Worm (Caenorhabditis elegans): ENCODE measurements around the gene comt-4.

The comt-4 gene

ce11 chrV:2081894-2082293 lies 31.9 kb upstream of the comt-4 start:
- TF ChIP-seq pes-1 (GFP tag; IDR thresholded peaks at IDR 0.05) = no peak
- TF ChIP-seq hmbx-1 (tag; optimal IDR thresholded peaks at IDR 0.05) = no peak
- no peak for TF ChIP-seq sea-1 (GFP tag; conservative IDR thresholded peaks at IDR 0.05)
- no peak for TF ChIP-seq tbx-11 (GFP tag; IDR thresholded peaks at IDR 0.05)
- TF ChIP-seq flt-1 (GFP tag; IDR thresholded peaks at IDR 0.05) = no peak
- no peak for TF ChIP-seq tra-4 (tag; optimal IDR thresholded peaks at IDR 0.05)
- no peak for TF ChIP-seq ets-7 (tag; optimal IDR thresholded peaks at IDR 0.05)
- TF ChIP-seq ceh-36 (tag; optimal IDR thresholded peaks at IDR 0.05) = no peak
- TF ChIP-seq scrt-1 (GFP tag; IDR thresholded peaks at IDR 0.05) = no peak
- no peak for TF ChIP-seq F13C5.2 (tag; optimal IDR thresholded peaks at IDR 0.05)
- no peak for TF ChIP-seq hmg-4 (GFP tag; optimal IDR thresholded peaks at IDR 0.05)
- no peak for TF ChIP-seq hnd-1 (tag; optimal IDR thresholded peaks at IDR 0.05)
- no peak for TF ChIP-seq aly-1 (tag; optimal IDR thresholded peaks at IDR 0.05)
- no peak for TF ChIP-seq ama-1 (optimal IDR thresholded peaks at IDR 0.05)
- no peak for TF ChIP-seq tbx-37 (GFP tag; conservative IDR thresholded peaks at IDR 0.05)
- TF ChIP-seq B0310.2 (tag; optimal IDR thresholded peaks at IDR 0.05) = no peak
- no peak for TF ChIP-seq ceh-13 (GFP tag; optimal IDR thresholded peaks at IDR 0.05)

ce11 chrV:2081269-2081668 lies 31.3 kb upstream of the comt-4 start:
- TF ChIP-seq B0310.2 (tag; optimal IDR thresholded peaks at IDR 0.05) (no peak), tbx-11 (GFP tag; IDR thresholded peaks at IDR 0.05) (no peak), tbx-37 (GFP tag; conservative IDR thresholded peaks at IDR 0.05) (no peak), ets-7 (tag; optimal IDR thresholded peaks at IDR 0.05) (no peak), hmbx-1 (tag; optimal IDR thresholded peaks at IDR 0.05) (no peak), ceh-36 (tag; optimal IDR thresholded peaks at IDR 0.05) (no peak), aly-1 (tag; optimal IDR thresholded peaks at IDR 0.05) (no peak), ceh-13 (GFP tag; optimal IDR thresholded peaks at IDR 0.05) (no peak), tra-4 (tag; optimal IDR thresholded peaks at IDR 0.05) (no peak)

- TF ChIP-seq hmbx-1 (tag; optimal IDR thresholded peaks at IDR 0.05) = no peak
These were observed 26.1 kb upstream of the comt-4 start for ce11 chrV:2076043-2076442.

ce11 chrV:2072807-2073206 lies 22.8 kb upstream of the comt-4 start, which contains the start of gene Y40B10A.9:
Gene Y40B10A.9 (minus strand): TSS chrV:2072907.
- TF ChIP-seq hnd-1 (tag; optimal IDR thresholded peaks at IDR 0.05) = no peak
- no peak for TF ChIP-seq scrt-1 (GFP tag; IDR thresholded peaks at IDR 0.05)

ce11 chrV:2068728-2069443 lies 18.9 kb upstream of the comt-4 start:
- TF ChIP-seq ets-7 (tag; optimal IDR thresholded peaks at IDR 0.05) (no peak), sea-1 (GFP tag; conservative IDR thresholded peaks at IDR 0.05) (no peak), flt-1 (GFP tag; IDR thresholded peaks at IDR 0.05) (no peak), tbx-37 (GFP tag; conservative IDR thresholded peaks at IDR 0.05) (no peak), tbx-11 (GFP tag; IDR thresholded peaks at IDR 0.05) (no peak), hnd-1 (tag; optimal IDR thresholded peaks at IDR 0.05) (no peak), B0310.2 (tag; optimal IDR thresholded peaks at IDR 0.05) (no peak), hmg-4 (GFP tag; optimal IDR thresholded peaks at IDR 0.05) (no peak), F13C5.2 (tag; optimal IDR thresholded peaks at IDR 0.05) (no peak), tra-4 (tag; optimal IDR thresholded peaks at IDR 0.05) (no peak), aly-1 (tag; optimal IDR thresholded peaks at IDR 0.05) (no peak), ama-1 (optimal IDR thresholded peaks at IDR 0.05) (no peak), hmbx-1 (tag; optimal IDR thresholded peaks at IDR 0.05) (no peak), ceh-13 (GFP tag; optimal IDR thresholded peaks at IDR 0.05) (no peak), scrt-1 (GFP tag; IDR thresholded peaks at IDR 0.05) (no peak), ceh-36 (tag; optimal IDR thresholded peaks at IDR 0.05) (no peak), pes-1 (GFP tag; IDR thresholded peaks at IDR 0.05) (no peak)

ce11 chrV:2067985-2068499 lies 18.1 kb upstream of the comt-4 start, which contains the start of gene lbp-9:
Gene lbp-9 (plus strand): TSS chrV:2068449.
- TF ChIP-seq ceh-13 (GFP tag; optimal IDR thresholded peaks at IDR 0.05) (no peak), tbx-37 (GFP tag; conservative IDR thresholded peaks at IDR 0.05) (no peak), sea-1 (GFP tag; conservative IDR thresholded peaks at IDR 0.05) (no peak), hmg-4 (GFP tag; optimal IDR thresholded peaks at IDR 0.05) (no peak), ama-1 (optimal IDR thresholded peaks at IDR 0.05) (no peak), B0310.2 (tag; optimal IDR thresholded peaks at IDR 0.05) (no peak)

- TF ChIP-seq scrt-1 (GFP tag; IDR thresholded peaks at IDR 0.05) = no peak
- TF ChIP-seq hmg-4 (GFP tag; optimal IDR thresholded peaks at IDR 0.05) = no peak
- TF ChIP-seq ceh-36 (tag; optimal IDR thresholded peaks at IDR 0.05) = no peak
- TF ChIP-seq aly-1 (tag; optimal IDR thresholded peaks at IDR 0.05) = no peak
- TF ChIP-seq pes-1 (GFP tag; IDR thresholded peaks at IDR 0.05) = no peak
- TF ChIP-seq flt-1 (GFP tag; IDR thresholded peaks at IDR 0.05) = no peak
- TF ChIP-seq hnd-1 (tag; optimal IDR thresholded peaks at IDR 0.05) = no peak
- TF ChIP-seq F13C5.2 (tag; optimal IDR thresholded peaks at IDR 0.05) = no peak
- TF ChIP-seq hmbx-1 (tag; optimal IDR thresholded peaks at IDR 0.05) = no peak
- TF ChIP-seq tbx-37 (GFP tag; conservative IDR thresholded peaks at IDR 0.05) = no peak
- TF ChIP-seq tra-4 (tag; optimal IDR thresholded peaks at IDR 0.05) = no peak
- TF ChIP-seq tbx-11 (GFP tag; IDR thresholded peaks at IDR 0.05) = no peak
- TF ChIP-seq ceh-13 (GFP tag; optimal IDR thresholded peaks at IDR 0.05) = no peak
- no peak for TF ChIP-seq ama-1 (optimal IDR thresholded peaks at IDR 0.05)
- TF ChIP-seq sea-1 (GFP tag; conservative IDR thresholded peaks at IDR 0.05) = no peak
- no peak for TF ChIP-seq ets-7 (tag; optimal IDR thresholded peaks at IDR 0.05)
- TF ChIP-seq B0310.2 (tag; optimal IDR thresholded peaks at IDR 0.05) = no peak
These were observed 17.4 kb upstream of the comt-4 start for ce11 chrV:2067419-2067818.

ce11 chrV:2066780-2067179 lies 16.8 kb upstream of the comt-4 start, which contains the start of gene nhr-86:
Gene nhr-86 (minus strand): TSS chrV:2066850.
- no peak for TF ChIP-seq B0310.2 (tag; optimal IDR thresholded peaks at IDR 0.05)
- TF ChIP-seq tbx-11 (GFP tag; IDR thresholded peaks at IDR 0.05) = no peak
- no peak for TF ChIP-seq hmbx-1 (tag; optimal IDR thresholded peaks at IDR 0.05)
- TF ChIP-seq hmg-4 (GFP tag; optimal IDR thresholded peaks at IDR 0.05) = no peak
- no peak for TF ChIP-seq hnd-1 (tag; optimal IDR thresholded peaks at IDR 0.05)
- TF ChIP-seq ama-1 (optimal IDR thresholded peaks at IDR 0.05) = no peak
- TF ChIP-seq pes-1 (GFP tag; IDR thresholded peaks at IDR 0.05) = no peak
- no peak for TF ChIP-seq ceh-36 (tag; optimal IDR thresholded peaks at IDR 0.05)
- TF ChIP-seq ceh-13 (GFP tag; optimal IDR thresholded peaks at IDR 0.05) = no peak
- no peak for TF ChIP-seq sea-1 (GFP tag; conservative IDR thresholded peaks at IDR 0.05)
